Fruit fly (Drosophila melanogaster): ENCODE results near the gene Taf10b.
A peak's percentile ranks its signal among the peaks of the same experiment; 100 is the strongest.

Taf10b gene

dm6 chr2L:2750337-2751084, 17.1 kb downstream of the Taf10b start (continued):
- TF ChIP-seq Nf-YB (GFP tag; optimal IDR thresholded peaks at IDR 0.05): peak; percentile 35
- TF ChIP-seq nau (GFP tag; optimal IDR thresholded peaks at IDR 0.05): peak; percentile 80
- TF ChIP-seq B-H1 (GFP tag; IDR thresholded peaks at IDR 0.05): no peak
- TF ChIP-seq CG4282 (GFP tag; optimal IDR thresholded peaks at IDR 0.05): peak; percentile 60
- peak; percentile 79 for TF ChIP-seq Hsf (GFP tag; optimal IDR thresholded peaks at IDR 0.05)
- TF ChIP-seq CG5180 (GFP tag; optimal IDR thresholded peaks at IDR 0.05): peak; percentile 63
- TF ChIP-seq cwo (GFP tag; optimal IDR thresholded peaks at IDR 0.05): peak; percentile 88
- TF ChIP-seq nerfin-1 (tag; optimal IDR thresholded peaks at IDR 0.05): peak; percentile 46
- peak; percentile 75 for TF ChIP-seq CG6272 (GFP tag; IDR thresholded peaks at IDR 0.05)
- peak; percentile 61 for TF ChIP-seq CG7928 (GFP tag; optimal IDR thresholded peaks at IDR 0.05)
- no peak for TF ChIP-seq CG32767 (GFP tag; IDR thresholded peaks at IDR 0.05)
- peak; percentile 74 for TF ChIP-seq CG12155 (GFP tag; optimal IDR thresholded peaks at IDR 0.05)
- peak; percentile 2 for TF ChIP-seq nom (GFP tag; optimal IDR thresholded peaks at IDR 0.05)
- TF ChIP-seq CG10654 (GFP tag; optimal IDR thresholded peaks at IDR 0.05): peak; percentile 66
- TF ChIP-seq CG1647 (GFP tag; optimal IDR thresholded peaks at IDR 0.05): peak; percentile 77
- no peak for TF ChIP-seq Doc3 (GFP tag; IDR thresholded peaks at IDR 0.05; ENCODE audit: partially characterized antibody)
- no peak for TF ChIP-seq CG14441 (GFP tag; IDR thresholded peaks at IDR 0.05)
- peak; percentile 86 for TF ChIP-seq Fer1 (GFP tag; optimal IDR thresholded peaks at IDR 0.05)
- TF ChIP-seq jigr1 (GFP tag; IDR thresholded peaks at IDR 0.05): no peak
- TF ChIP-seq CG14667 (GFP tag; IDR thresholded peaks at IDR 0.05): no peak
- peak; percentile 44 for TF ChIP-seq NC2β (GFP tag; optimal IDR thresholded peaks at IDR 0.05)
- TF ChIP-seq da (GFP tag; optimal IDR thresholded peaks at IDR 0.05): peak; percentile 62
- no peak for TF ChIP-seq H2.0 (GFP tag; IDR thresholded peaks at IDR 0.05)
- peak; percentile 34 for TF ChIP-seq gcm (GFP tag; optimal IDR thresholded peaks at IDR 0.05)
- no peak for TF ChIP-seq CG15073 (GFP tag; optimal IDR thresholded peaks at IDR 0.05)
- no peak for TF ChIP-seq sna (GFP tag; IDR thresholded peaks at IDR 0.05; ENCODE audit: partially characterized antibody)
- peak; percentile 77 for TF ChIP-seq Atf3 (GFP tag; optimal IDR thresholded peaks at IDR 0.05)
- TF ChIP-seq inv (GFP tag; IDR thresholded peaks at IDR 0.05; ENCODE audit: partially characterized antibody): no peak
- TF ChIP-seq lmd (GFP tag; IDR thresholded peaks at IDR 0.05): no peak
- no peak for TF ChIP-seq ap (GFP tag; IDR thresholded peaks at IDR 0.05)
- peak; percentile 98 for TF ChIP-seq Med (GFP tag)
- TF ChIP-seq CG1529 (GFP tag; optimal IDR thresholded peaks at IDR 0.05): peak; percentile 57
- TF ChIP-seq Asciz (GFP tag; optimal IDR thresholded peaks at IDR 0.05): peak; percentile 67
- TF ChIP-seq Ssrp (tag; optimal IDR thresholded peaks at IDR 0.05): peak; percentile 60
- no peak for TF ChIP-seq CG16779 (GFP tag; IDR thresholded peaks at IDR 0.05)
- peak in 1 of 3 experiments; percentile 37 for TF ChIP-seq Stat92E (GFP tag; optimal IDR thresholded peaks at IDR 0.05)
- peak; percentile 79 for TF ChIP-seq kay (GFP tag; optimal IDR thresholded peaks at IDR 0.05)
- TF ChIP-seq CG6654 (GFP tag; optimal IDR thresholded peaks at IDR 0.05): peak; percentile 56
- no peak for TF ChIP-seq CTCF (GFP tag; optimal IDR thresholded peaks at IDR 0.05)
- TF ChIP-seq sc (optimal IDR thresholded peaks at IDR 0.05): no peak
- peak; percentile 49 for TF ChIP-seq sc (GFP tag; optimal IDR thresholded peaks at IDR 0.05)
- peak; percentile 91 for TF ChIP-seq CG2120 (GFP tag; optimal IDR thresholded peaks at IDR 0.05)
- no peak for TF ChIP-seq Ptx1 (GFP tag; IDR thresholded peaks at IDR 0.05)
- TF ChIP-seq CG17802 (tag; optimal IDR thresholded peaks at IDR 0.05): peak; percentile 32
- TF ChIP-seq CG11398 (GFP tag; optimal IDR thresholded peaks at IDR 0.05): peak; percentile 50
- no peak for TF ChIP-seq hbn (GFP tag; IDR thresholded peaks at IDR 0.05; ENCODE audit: partially characterized antibody)
- no peak for TF ChIP-seq sens-2 (GFP tag; IDR thresholded peaks at IDR 0.05)
- no peak for TF ChIP-seq CG31224 (GFP tag; IDR thresholded peaks at IDR 0.05)
- TF ChIP-seq CG6813 (GFP tag; optimal IDR thresholded peaks at IDR 0.05): peak; percentile 87
- TF ChIP-seq pfk (GFP tag; optimal IDR thresholded peaks at IDR 0.05): peak; percentile 9

Measured in whole organism, embryonic.